Fruit fly (Drosophila melanogaster) whole organism, embryonic: ENCODE data around the gene Tengl1.

ENCODE experiments used
- Antp ChIP-seq: fragments of 200-800 bp; sonication (Bioruptor generic); optimal IDR thresholded peaks from 3 replicates; lab custom pipeline; 2016; ENCODE audit warnings: missing biosample characterization, missing genetic modification characterization
- CG10366 ChIP-seq: fragments of 200-800 bp; sonication (Bioruptor generic); IDR thresholded peaks from 2 replicates; pipeline ENCODE4 v1.3.6; 2022; ENCODE audit warnings: missing biosample characterization, missing genetic modification characterization
- CG10654 ChIP-seq: fragments of 200-800 bp; sonication (Bioruptor generic); optimal IDR thresholded peaks from 2 replicates; lab custom pipeline; 2016; ENCODE audit warnings: missing biosample characterization, missing genetic modification characterization
- CG11093 ChIP-seq: fragments of 200-800 bp; sonication (Bioruptor generic); IDR thresholded peaks from 3 replicates; pipeline ENCODE4 v1.3.6; 2022; ENCODE audit warnings: missing biosample characterization, missing genetic modification characterization
- CG11560 ChIP-seq: fragments of 200-800 bp; sonication (Bioruptor generic); IDR thresholded peaks from 3 replicates; pipeline ENCODE4 v1.3.6; 2022; ENCODE audit warnings: missing biosample characterization, missing genetic modification characterization
- CG12659 ChIP-seq: fragments of 200-800 bp; sonication (Bioruptor generic); optimal IDR thresholded peaks from 3 replicates; lab custom pipeline; 2017; ENCODE audit warnings: mild to moderate bottlenecking, missing biosample characterization, missing genetic modification reagents, missing genetic modification characterization
- CG14014 ChIP-seq: fragments of 200-800 bp; sonication (Bioruptor generic); IDR thresholded peaks from 2 replicates; pipeline ENCODE4 v1.3.6; 2022; ENCODE audit warnings: missing biosample characterization, missing genetic modification characterization
- CG1529 ChIP-seq: fragments of 200-800 bp; sonication (Bioruptor generic); optimal IDR thresholded peaks from 3 replicates; lab custom pipeline; 2018; ENCODE audit warnings: missing biosample characterization, missing genetic modification characterization
- CG1602 ChIP-seq: fragments of 200-800 bp; sonication (Bioruptor generic); optimal IDR thresholded peaks from 3 replicates; lab custom pipeline; 2016; ENCODE audit warnings: missing biosample characterization, missing genetic modification characterization
- CG17385 ChIP-seq: fragments of 200-800 bp; sonication (Bioruptor generic); optimal IDR thresholded peaks from 3 replicates; lab custom pipeline; 2018; ENCODE audit warnings: missing biosample characterization, mild to moderate bottlenecking, missing genetic modification characterization
- CG30431 ChIP-seq: fragments of 200-800 bp; sonication (Bioruptor generic); optimal IDR thresholded peaks from 2 replicates; lab custom pipeline; 2017; ENCODE audit warnings: missing biosample characterization, missing genetic modification characterization
- CG31224 ChIP-seq: fragments of 200-800 bp; sonication (Bioruptor generic); IDR thresholded peaks from 2 replicates; pipeline ENCODE4 v1.3.6; 2022; ENCODE audit warnings: missing biosample characterization, missing genetic modification characterization
- CG33213 ChIP-seq: fragments of 200-800 bp; sonication (Bioruptor generic); optimal IDR thresholded peaks from 3 replicates; lab custom pipeline; 2016; ENCODE audit warnings: missing biosample characterization, missing genetic modification characterization
- CG4282 ChIP-seq: fragments of 200-800 bp; sonication (Bioruptor generic); optimal IDR thresholded peaks from 2 replicates; lab custom pipeline; 2016; ENCODE audit warnings: missing biosample characterization, missing genetic modification characterization
- CG7839 ChIP-seq: fragments of 200-800 bp; sonication (Bioruptor generic); optimal IDR thresholded peaks from 3 replicates; lab custom pipeline; 2018; ENCODE audit warnings: missing biosample characterization, mild to moderate bottlenecking, missing genetic modification characterization, moderate library complexity
- CG8388 ChIP-seq: fragments of 200-800 bp; sonication (Bioruptor generic); optimal IDR thresholded peaks from 2 replicates; lab custom pipeline; 2019; ENCODE audit warnings: missing biosample characterization, mild to moderate bottlenecking, missing genetic modification characterization, moderate library complexity
- CG9727 ChIP-seq: fragments of 200-800 bp; sonication (Bioruptor generic); optimal IDR thresholded peaks from 3 replicates; lab custom pipeline; 2017; ENCODE audit warnings: missing biosample characterization, mild to moderate bottlenecking, missing genetic modification characterization
- CrebB ChIP-seq: fragments of 200-800 bp; sonication (Bioruptor generic); optimal IDR thresholded peaks from 3 replicates; lab custom pipeline; 2018; ENCODE audit warnings: missing biosample characterization, mild to moderate bottlenecking, missing genetic modification characterization
- Dref ChIP-seq: fragments of 200-800 bp; sonication (Bioruptor generic); IDR thresholded peaks from 2 replicates; pipeline ENCODE4 v1.3.6; 2022; ENCODE audit warnings: missing biosample characterization, missing genetic modification characterization
- HmgZ ChIP-seq: fragments of 200-800 bp; sonication (Bioruptor generic); optimal IDR thresholded peaks from 2 replicates; lab custom pipeline; 2018; ENCODE audit warnings: missing biosample characterization, mild to moderate bottlenecking, missing genetic modification characterization
- Hsf ChIP-seq: fragments of 200-800 bp; sonication (Bioruptor generic); optimal IDR thresholded peaks from 3 replicates; lab custom pipeline; 2016; ENCODE audit warnings: missing biosample characterization, missing genetic modification characterization
- Kr ChIP-seq: fragments of 200-800 bp; sonication (Bioruptor generic); optimal IDR thresholded peaks from 2 replicates; lab custom pipeline; 2017; ENCODE audit warnings: missing biosample characterization, mild to moderate bottlenecking, missing genetic modification characterization
- NfI ChIP-seq: fragments of 200-800 bp; sonication (Bioruptor generic); optimal IDR thresholded peaks from 3 replicates; lab custom pipeline; 2018; ENCODE audit warnings: missing biosample characterization, mild to moderate bottlenecking, missing genetic modification characterization, moderate library complexity
- Rfx ChIP-seq: fragments of 200-800 bp; sonication (Bioruptor generic); IDR thresholded peaks from 2 replicates; pipeline ENCODE4 v1.3.6; 2022; ENCODE audit warnings: missing biosample characterization, missing genetic modification characterization
- Sry-β ChIP-seq: fragments of 200-800 bp; sonication (Bioruptor generic); optimal IDR thresholded peaks from 2 replicates; lab custom pipeline; 2018; ENCODE audit warnings: missing biosample characterization, mild to moderate bottlenecking, missing genetic modification characterization, moderate library complexity
- Stat92E ChIP-seq, 3 experiments: fragments of >200 bp in 2 of 3; fragments of 200-800 bp in 1 of 3; sonication (Bioruptor generic) in 1 of 3; optimal IDR thresholded peaks; 2 replicates each; lab custom pipeline; 2017 to 2019; ENCODE audit warnings: missing biosample characterization in 3 of 3, missing genetic modification characterization in 3 of 3, mild to moderate bottlenecking in 1 of 3, moderate library complexity in 1 of 3
- ase ChIP-seq: fragments of 200-800 bp; sonication (Bioruptor generic); IDR thresholded peaks from 3 replicates; pipeline ENCODE4 v1.3.6; 2022; ENCODE audit warnings: missing biosample characterization, missing genetic modification characterization
- caup ChIP-seq: fragments of 200-800 bp; sonication (Bioruptor generic); optimal IDR thresholded peaks from 3 replicates; lab custom pipeline; 2017; ENCODE audit warnings: missing biosample characterization, mild to moderate bottlenecking, missing genetic modification characterization, moderate library complexity; ENCODE audit not compliant: severe bottlenecking
- cg ChIP-seq: fragments of 200-800 bp; sonication (Bioruptor generic); optimal IDR thresholded peaks from 3 replicates; lab custom pipeline; 2019; ENCODE audit warnings: missing biosample characterization, mild to moderate bottlenecking, missing genetic modification characterization, moderate library complexity
- ewg ChIP-seq: fragments of 200-800 bp; sonication (Bioruptor generic); optimal IDR thresholded peaks from 3 replicates; lab custom pipeline; 2017; ENCODE audit warnings: mild to moderate bottlenecking, missing biosample characterization, missing genetic modification reagents, missing genetic modification characterization
- fd96Cb ChIP-seq: fragments of 200-800 bp; sonication (Bioruptor generic); optimal IDR thresholded peaks from 2 replicates; lab custom pipeline; 2018; ENCODE audit warnings: missing biosample characterization, mild to moderate bottlenecking, missing genetic modification characterization, moderate library complexity
- h ChIP-seq: fragments of >200 bp; optimal IDR thresholded peaks from 2 replicates; lab custom pipeline; 2017
- ham ChIP-seq: fragments of 200-800 bp; sonication (Bioruptor generic); IDR thresholded peaks from 2 replicates; pipeline ENCODE4 v1.3.6; 2022; ENCODE audit warnings: missing biosample characterization, missing genetic modification characterization
- jigr1 ChIP-seq: fragments of 200-800 bp; sonication (Bioruptor generic); IDR thresholded peaks from 3 replicates; pipeline ENCODE4 v1.3.6; 2022; ENCODE audit warnings: missing biosample characterization, missing genetic modification characterization
- nerfin-2 ChIP-seq: fragments of 200-800 bp; sonication (Bioruptor generic); IDR thresholded peaks from 2 replicates; pipeline ENCODE4 v1.3.6; 2022; ENCODE audit warnings: missing biosample characterization, missing genetic modification characterization; ENCODE audit not compliant: partially characterized antibody
- otp ChIP-seq: fragments of 200-800 bp; sonication (Bioruptor generic); IDR thresholded peaks from 3 replicates; pipeline ENCODE4, ENCODE4 v1.3.6; 2022; ENCODE audit warnings: missing biosample characterization, missing genetic modification characterization
- pzg ChIP-seq: fragments of 200-800 bp; sonication (Bioruptor generic); optimal IDR thresholded peaks from 3 replicates; lab custom pipeline; 2018; ENCODE audit warnings: missing biosample characterization, mild to moderate bottlenecking, missing genetic modification characterization, moderate library complexity
- row ChIP-seq: fragments of 200-800 bp; sonication (Bioruptor generic); IDR thresholded peaks from 3 replicates; pipeline ENCODE4 v1.3.6; 2022; ENCODE audit warnings: missing biosample characterization, missing genetic modification characterization
- sd ChIP-seq: fragments of 200-800 bp; sonication (Bioruptor generic); optimal IDR thresholded peaks from 3 replicates; lab custom pipeline; 2018; ENCODE audit warnings: missing biosample characterization, mild to moderate bottlenecking, missing genetic modification characterization, moderate library complexity
- sima ChIP-seq: fragments of 200-800 bp; sonication (Bioruptor generic); optimal IDR thresholded peaks from 2 replicates; lab custom pipeline; 2016; ENCODE audit warnings: missing biosample characterization, missing genetic modification characterization
- slou ChIP-seq: fragments of 200-800 bp; sonication (Bioruptor generic); optimal IDR thresholded peaks from 3 replicates; lab custom pipeline; 2016; ENCODE audit warnings: missing biosample characterization, missing genetic modification characterization
- so ChIP-seq: fragments of 200-800 bp; sonication (Bioruptor generic); IDR thresholded peaks from 3 replicates; pipeline ENCODE4 v1.3.6; 2022; ENCODE audit warnings: missing biosample characterization, missing genetic modification characterization
- stc ChIP-seq: fragments of 200-800 bp; sonication (Bioruptor generic); IDR thresholded peaks from 2 replicates; pipeline ENCODE4 v1.3.6; 2022; ENCODE audit warnings: missing biosample characterization, missing genetic modification characterization
- tup ChIP-seq: fragments of 200-800 bp; sonication (Bioruptor generic); optimal IDR thresholded peaks from 2 replicates; lab custom pipeline; 2016; ENCODE audit warnings: missing biosample characterization, mild to moderate bottlenecking, missing genetic modification characterization, moderate library complexity
- twi ChIP-seq: fragments of 200-800 bp; optimal IDR thresholded peaks from 2 replicates; lab custom pipeline; 2019; ENCODE audit warnings: missing biosample characterization, mild to moderate bottlenecking, missing genetic modification characterization, moderate library complexity
- wek ChIP-seq: fragments of 200-800 bp; sonication (Bioruptor generic); optimal IDR thresholded peaks from 3 replicates; lab custom pipeline; 2018; ENCODE audit warnings: missing biosample characterization, mild to moderate bottlenecking, missing genetic modification characterization, moderate library complexity
- zen2 ChIP-seq: fragments of 200-800 bp; sonication (Bioruptor generic); IDR thresholded peaks from 3 replicates; pipeline ENCODE4 v1.3.6; 2022; ENCODE audit warnings: missing biosample characterization, missing genetic modification characterization; ENCODE audit not compliant: partially characterized antibody
- zf30C ChIP-seq: fragments of 200-800 bp; sonication (Bioruptor generic); optimal IDR thresholded peaks from 3 replicates; lab custom pipeline; 2018; ENCODE audit warnings: missing biosample characterization, mild to moderate bottlenecking, missing genetic modification characterization

Tengl1 gene

DNA sequence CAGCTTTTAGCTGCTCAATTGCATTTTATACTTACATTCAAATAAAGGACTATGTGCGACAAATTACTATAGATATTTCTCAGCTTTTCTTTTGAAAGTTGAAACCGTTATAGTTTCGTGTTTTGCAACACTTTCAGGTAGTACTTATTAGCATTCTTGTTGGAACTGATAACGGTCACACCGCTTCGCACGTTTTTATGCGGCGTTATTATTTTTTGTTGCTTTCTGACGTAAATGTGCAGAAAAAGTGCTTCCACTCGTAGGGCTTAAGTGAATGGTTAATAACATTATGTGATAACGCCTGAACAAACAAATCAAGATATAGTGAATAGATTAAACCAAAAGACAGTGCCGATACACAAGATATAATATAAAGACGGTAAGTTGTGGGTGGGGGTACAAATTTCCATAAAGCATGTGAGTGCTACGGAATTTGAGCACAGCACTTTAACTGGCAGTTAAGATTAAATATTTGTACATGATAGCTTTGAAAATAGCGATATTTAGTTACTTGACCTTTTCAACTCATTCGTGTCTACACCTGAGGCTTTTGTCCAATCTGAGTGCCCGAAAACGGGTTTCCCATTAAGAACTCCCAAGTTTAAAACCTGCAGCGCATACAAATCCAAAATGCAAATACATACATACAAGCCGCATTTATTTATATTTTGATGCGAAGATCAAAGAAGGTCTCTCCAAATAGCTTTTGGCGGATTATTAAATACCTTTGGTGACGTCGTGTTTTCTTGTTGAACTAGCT is 19.6 kb downstream of the Tengl1 start, which contains the start of gene papi (continued):
- TF ChIP-seq CG1602 (GFP tag; lab: Kevin White, UChicago): no peak
- TF ChIP-seq ase (GFP tag; lab: Robert Waterston, UW): no peak
- no peak for TF ChIP-seq Antp
- TF ChIP-seq twi: no peak
- no peak for TF ChIP-seq Stat92E (GFP tag; optimal IDR thresholded peaks at IDR 0.05; lab: Kevin White, UChicago)
- TF ChIP-seq zf30C (GFP tag; lab: Kevin White, UChicago): no peak
- TF ChIP-seq nerfin-2 (GFP tag; lab: Robert Waterston, UW): no peak
- TF ChIP-seq ham (GFP tag; lab: Robert Waterston, UW): no peak
- TF ChIP-seq Dref (GFP tag; lab: Robert Waterston, UW): no peak
- no peak for TF ChIP-seq CG14014
- TF ChIP-seq CG8388 (GFP tag; lab: Kevin White, UChicago): no peak
- no peak for TF ChIP-seq h
- no peak for TF ChIP-seq CG1529 (GFP tag; lab: Kevin White, UChicago)
- TF ChIP-seq stc (GFP tag; lab: Robert Waterston, UW): no peak
- TF ChIP-seq HmgZ (tag; lab: Kevin White, UChicago): peak; percentile 52
- peak; percentile 27 for TF ChIP-seq CG17385 (GFP tag; lab: Kevin White, UChicago)

- TF ChIP-seq otp (no peak), zen2 (GFP tag; lab: Robert Waterston, UW) (no peak), CG11560 (tag; lab: Robert Waterston, UW) (no peak), CG4282 (GFP tag; lab: Kevin White, UChicago) (no peak), wek (no peak), CG30431 (GFP tag; lab: Kevin White, UChicago) (no peak), sd (no peak), so (GFP tag; lab: Robert Waterston, UW) (no peak), CG12659 (peak; percentile 52), sima (GFP tag; lab: Kevin White, UChicago) (no peak), tup (GFP tag; lab: Kevin White, UChicago) (no peak), row (GFP tag; lab: Robert Waterston, UW) (peak; percentile 14; the same call in 1 of the 3 replicates), caup (GFP tag; lab: Kevin White, UChicago) (peak; percentile 9), NfI (GFP tag; lab: Kevin White, UChicago) (peak; percentile 14), ase (GFP tag; lab: Robert Waterston, UW) (no peak), Kr (GFP tag; lab: Kevin White, UChicago) (no peak), CG31224 (GFP tag; lab: Robert Waterston, UW) (no peak), slou (no peak), Rfx (peak; percentile 11; the same call in 1 of the 2 replicates), fd96Cb (tag; lab: Kevin White, UChicago) (no peak), ewg (GFP tag; lab: Kevin White, UChicago) (no peak), CrebB (tag; lab: Kevin White, UChicago) (no peak), cg (GFP tag; lab: Kevin White, UChicago) (peak; percentile 71), CG7839 (tag; lab: Kevin White, UChicago) (no peak), h (no peak), jigr1 (GFP tag; lab: Robert Waterston, UW) (no peak), Sry-β (no peak), CG9727 (no peak), Hsf (no peak), CG33213 (GFP tag; lab: Kevin White, UChicago) (no peak), CG10366 (GFP tag; lab: Robert Waterston, UW) (no peak), CG10654 (GFP tag; lab: Kevin White, UChicago) (no peak), CG11093 (GFP tag; lab: Robert Waterston, UW) (no peak), pzg (GFP tag; lab: Kevin White, UChicago) (peak; percentile 71)
Measured at dm6 chr2L:2217067-2217684, 23.2 kb downstream of the Tengl1 start, which contains the start of the genes CG15386, CG42371 and mio. CG15386 (minus strand) TSS chr2L:2217246. CG42371 (minus strand) TSS chr2L:2217246. mio (plus strand) TSS chr2L:2217290.
